Worm (Caenorhabditis elegans) whole organism, L4/young adult: ENCODE results near the gene lge-1.

ENCODE experiments used
- W03F9.2 ChIP-seq: fragments of 150-350 bp; optimal IDR thresholded peaks from 2 replicates; lab custom pipeline; 2014; ENCODE audit warnings: missing biosample characterization, missing genetic modification characterization
- him-1 ChIP-seq: sonication (generic microtip); optimal IDR thresholded peaks from 2 replicates; lab custom pipeline; 2016; ENCODE audit warnings: missing genotype, missing genetic modification reagents, missing genetic modification characterization, missing compliant biosample characterization

ce11 chrX:10948852-10949251 is 17.5 kb upstream of the lge-1 start, which contains the start of gene T21B6.3:
- no peak for TF ChIP-seq him-1 (tag; lab: Kevin White, UChicago)
- TF ChIP-seq W03F9.2 (tag; lab: Kevin White, UChicago) = no peak
